Comparison of ENCODE assay signal across 1 fruit fly cellular context in the genomic region with DNA sequence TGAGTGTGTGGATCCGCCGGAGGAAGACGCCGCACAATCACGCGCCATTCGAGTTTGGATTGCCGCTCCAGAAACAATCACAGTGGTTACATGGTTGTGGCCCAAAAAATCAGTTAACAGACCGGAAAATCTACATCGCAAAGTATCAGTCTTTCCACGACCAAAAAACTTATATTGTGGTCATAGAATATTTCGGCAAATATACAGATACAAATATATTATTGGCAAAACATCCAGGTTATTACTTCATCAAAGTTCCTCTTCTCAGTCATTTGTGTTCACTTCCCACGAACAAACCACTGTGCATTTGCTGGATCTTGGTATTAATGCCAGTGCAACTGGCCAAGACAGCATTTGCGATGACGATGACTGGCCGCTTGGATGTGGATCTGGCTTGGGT.
TF ChIP-seq lines count a peak whose summit lies in the region.

No protein-coding gene starts in this region.

TF ChIP-seq in whole organism, prepupa, 60 proteins besides CTCF, POLR2A, EP300 and RAD21 (continued from another document):
- peak; percentile 72 for TF ChIP-seq Sox14 (GFP tag; optimal IDR thresholded peaks at IDR 0.05; lab: Kevin White, UChicago)
- TF ChIP-seq Sox15 (GFP tag; optimal IDR thresholded peaks at IDR 0.05; lab: Kevin White, UChicago) = peak; percentile 12
- TF ChIP-seq CG16779 (tag; optimal IDR thresholded peaks at IDR 0.05; lab: Kevin White, UChicago) = peak; percentile 3
- peak; percentile 39 for TF ChIP-seq acj6 (GFP tag; optimal IDR thresholded peaks at IDR 0.05; lab: Kevin White, UChicago)
- peak; percentile 42; the same call in 1 of the 3 replicates for TF ChIP-seq eg (GFP tag; IDR thresholded peaks at IDR 0.05; lab: Robert Waterston, UW)
- TF ChIP-seq CG6854 (GFP tag; optimal IDR thresholded peaks at IDR 0.05; lab: Kevin White, UChicago) = no peak
- peak; percentile 14 for TF ChIP-seq CG4318 (GFP tag; optimal IDR thresholded peaks at IDR 0.05; lab: Kevin White, UChicago)
- no peak for TF ChIP-seq dsx (GFP tag; optimal IDR thresholded peaks at IDR 0.05; lab: Kevin White, UChicago; ENCODE audit: poor library complexity, severe bottlenecking)
- TF ChIP-seq Smox (GFP tag; optimal IDR thresholded peaks at IDR 0.05; lab: Kevin White, UChicago) = peak; percentile 34
- no peak for TF ChIP-seq dac (GFP tag; optimal IDR thresholded peaks at IDR 0.05; lab: Kevin White, UChicago)
- peak; percentile 66 for TF ChIP-seq CG10669 (GFP tag; optimal IDR thresholded peaks at IDR 0.05; lab: Kevin White, UChicago)
- TF ChIP-seq Ets96B (tag; optimal IDR thresholded peaks at IDR 0.05; lab: Kevin White, UChicago) = peak; percentile 69
- peak; percentile 31 for TF ChIP-seq Hr39 (GFP tag; optimal IDR thresholded peaks at IDR 0.05; lab: Kevin White, UChicago)
- no peak for TF ChIP-seq Eip93F (GFP tag; optimal IDR thresholded peaks at IDR 0.05; lab: Kevin White, UChicago)
- TF ChIP-seq pdm3 (GFP tag; optimal IDR thresholded peaks at IDR 0.05; lab: Kevin White, UChicago) = peak; percentile 41
- TF ChIP-seq ss (GFP tag; optimal IDR thresholded peaks at IDR 0.05; lab: Kevin White, UChicago) = peak; percentile 4 to 18
- TF ChIP-seq CG6792 (GFP tag; optimal IDR thresholded peaks at IDR 0.05; lab: Kevin White, UChicago) = peak; percentile 40
- peak; percentile 29 for TF ChIP-seq topi (GFP tag; optimal IDR thresholded peaks at IDR 0.05; lab: Kevin White, UChicago)
- TF ChIP-seq fd59A (GFP tag; optimal IDR thresholded peaks at IDR 0.05; lab: Kevin White, UChicago) = peak; percentile 46
- peak; percentile 70 for TF ChIP-seq spab (GFP tag; optimal IDR thresholded peaks at IDR 0.05; lab: Kevin White, UChicago)
- TF ChIP-seq CG31627 (GFP tag; optimal IDR thresholded peaks at IDR 0.05; lab: Kevin White, UChicago) = peak; percentile 24
- TF ChIP-seq net (GFP tag; optimal IDR thresholded peaks at IDR 0.05; lab: Kevin White, UChicago) = peak; percentile 47
- TF ChIP-seq CG3032 (tag; optimal IDR thresholded peaks at IDR 0.05; lab: Kevin White, UChicago) = peak; percentile 54
- peak; percentile 26 for TF ChIP-seq CG9139 (GFP tag; optimal IDR thresholded peaks at IDR 0.05; lab: Kevin White, UChicago)
- TF ChIP-seq Hr4 (GFP tag; optimal IDR thresholded peaks at IDR 0.05; lab: Kevin White, UChicago) = peak; percentile 57
- peak; percentile 37 for TF ChIP-seq CG11762 (GFP tag; optimal IDR thresholded peaks at IDR 0.05; lab: Kevin White, UChicago; ENCODE audit: insufficient read depth)
- peak; percentile 59 for TF ChIP-seq achi (GFP tag; optimal IDR thresholded peaks at IDR 0.05; lab: Kevin White, UChicago)
- peak; percentile 57 for TF ChIP-seq CG32006 (GFP tag; optimal IDR thresholded peaks at IDR 0.05; lab: Kevin White, UChicago)
- no peak for TF ChIP-seq Sox102F (GFP tag; optimal IDR thresholded peaks at IDR 0.05; lab: Kevin White, UChicago)
- peak; percentile 15 for TF ChIP-seq CG8319 (GFP tag; optimal IDR thresholded peaks at IDR 0.05; lab: Kevin White, UChicago)
- peak; percentile 70 for TF ChIP-seq CG15336 (GFP tag; IDR thresholded peaks at IDR 0.05; lab: Robert Waterston, UW)
- peak; percentile 30 to 35 for TF ChIP-seq salr (GFP tag; optimal IDR thresholded peaks at IDR 0.05; lab: Kevin White, UChicago)
- peak; percentile 9 for TF ChIP-seq fd85E (GFP tag; optimal IDR thresholded peaks at IDR 0.05; lab: Kevin White, UChicago)
- no peak for TF ChIP-seq Gug (GFP tag; IDR thresholded peaks at IDR 0.05; lab: Robert Waterston, UW)
